Fruit fly (Drosophila melanogaster): ENCODE results near the gene CBP.

DNA sequence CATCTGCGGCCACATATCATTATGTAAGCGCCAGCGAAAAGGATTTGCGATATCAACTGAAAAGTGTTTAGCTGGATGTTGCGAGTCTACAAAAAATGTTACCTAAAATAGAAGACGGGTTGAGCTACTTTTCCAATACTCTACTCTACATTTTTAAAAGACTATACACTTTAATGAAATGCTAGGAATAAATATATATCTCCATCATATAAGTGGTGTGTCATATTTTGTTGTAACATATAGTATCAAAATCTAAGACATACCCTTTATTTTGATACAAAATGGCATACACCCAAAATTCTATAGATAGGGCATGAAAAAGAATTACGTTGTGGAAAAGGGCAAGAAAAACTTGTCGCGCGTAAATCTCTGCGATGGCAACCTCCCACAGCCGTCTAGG is 5.8 kb downstream of the CBP start:
- TF ChIP-seq CG7101 (tag; optimal IDR thresholded peaks at IDR 0.05): no peak
- TF ChIP-seq bab1 (GFP tag; optimal IDR thresholded peaks at IDR 0.05): no peak
- TF ChIP-seq CG14711 (tag; optimal IDR thresholded peaks at IDR 0.05): no peak
- TF ChIP-seq kay (GFP tag; ENCODE audit: borderline replicate concordance): no peak
- TF ChIP-seq cnc (optimal IDR thresholded peaks at IDR 0.05): no peak
